Fruit fly (Drosophila melanogaster): ENCODE data around the gene spn-A.
A peak's percentile ranks its signal among the peaks of the same experiment; 100 is the strongest.

spn-A gene

dm6 chr3R:30102806-30103619 is 47.2 kb upstream of the spn-A start (continued):
- no peak for TF ChIP-seq CG10431 (GFP tag; optimal IDR thresholded peaks at IDR 0.05)
- no peak for TF ChIP-seq CG1832 (GFP tag; optimal IDR thresholded peaks at IDR 0.05)
- no peak for TF ChIP-seq CG2120 (GFP tag; optimal IDR thresholded peaks at IDR 0.05)
- TF ChIP-seq CG3281 (GFP tag; optimal IDR thresholded peaks at IDR 0.05): no peak
- TF ChIP-seq seq (GFP tag; IDR thresholded peaks at IDR 0.05): no peak
- TF ChIP-seq bowl (GFP tag; IDR thresholded peaks at IDR 0.05): no peak
- TF ChIP-seq gce (GFP tag; IDR thresholded peaks at IDR 0.05): no peak
- TF ChIP-seq ase (GFP tag; IDR thresholded peaks at IDR 0.05): no peak
- no peak for TF ChIP-seq CG14441 (GFP tag; IDR thresholded peaks at IDR 0.05)
- TF ChIP-seq da (GFP tag; optimal IDR thresholded peaks at IDR 0.05): no peak
- TF ChIP-seq CG12071 (GFP tag; optimal IDR thresholded peaks at IDR 0.05): no peak
- no peak for TF ChIP-seq CG7357 (GFP tag; IDR thresholded peaks at IDR 0.05)
- no peak for TF ChIP-seq ems (GFP tag; optimal IDR thresholded peaks at IDR 0.05)
- TF ChIP-seq CG1529 (GFP tag; optimal IDR thresholded peaks at IDR 0.05): no peak
- peak; percentile 0 for TF ChIP-seq Nf-YB (GFP tag; optimal IDR thresholded peaks at IDR 0.05)
- TF ChIP-seq CG12155 (GFP tag; optimal IDR thresholded peaks at IDR 0.05): no peak
- no peak for TF ChIP-seq Dip3 (GFP tag; optimal IDR thresholded peaks at IDR 0.05)
- TF ChIP-seq gfzf (GFP tag; optimal IDR thresholded peaks at IDR 0.05): no peak
- TF ChIP-seq Fer1 (GFP tag; optimal IDR thresholded peaks at IDR 0.05): peak; percentile 48
- TF ChIP-seq tx (GFP tag; optimal IDR thresholded peaks at IDR 0.05): no peak
- TF ChIP-seq Atf6 (GFP tag; IDR thresholded peaks at IDR 0.05): peak; percentile 40; the same call in 1 of the 2 replicates
- no peak for TF ChIP-seq pzg (GFP tag; optimal IDR thresholded peaks at IDR 0.05)
- no peak for TF ChIP-seq pum (GFP tag; optimal IDR thresholded peaks at IDR 0.05)
- TF ChIP-seq CG6854 (GFP tag; optimal IDR thresholded peaks at IDR 0.05): peak; percentile 35
- TF ChIP-seq CHES-1-like (GFP tag; optimal IDR thresholded peaks at IDR 0.05): no peak
- no peak for TF ChIP-seq CG15601 (tag; optimal IDR thresholded peaks at IDR 0.05)
- TF ChIP-seq unc-4 (GFP tag; IDR thresholded peaks at IDR 0.05; ENCODE audit: partially characterized antibody): no peak
- no peak for TF ChIP-seq Sin3A (optimal IDR thresholded peaks at IDR 0.05)
- no peak for TF ChIP-seq MESR4 (GFP tag; optimal IDR thresholded peaks at IDR 0.05)
- no peak for TF ChIP-seq CG16813 (GFP tag; IDR thresholded peaks at IDR 0.05; ENCODE audit: partially characterized antibody)
- no peak for TF ChIP-seq Antp (GFP tag; optimal IDR thresholded peaks at IDR 0.05)
- TF ChIP-seq run (tag; optimal IDR thresholded peaks at IDR 0.05): no peak
- TF ChIP-seq klu (GFP tag; IDR thresholded peaks at IDR 0.05): no peak
- no peak for TF ChIP-seq hth (optimal IDR thresholded peaks at IDR 0.05)
- TF ChIP-seq sd (tag; optimal IDR thresholded peaks at IDR 0.05): peak; percentile 100
- no peak for TF ChIP-seq Oli (tag; optimal IDR thresholded peaks at IDR 0.05)
- TF ChIP-seq usp (GFP tag; optimal IDR thresholded peaks at IDR 0.05): no peak
- no peak for TF ChIP-seq hbn (GFP tag; IDR thresholded peaks at IDR 0.05; ENCODE audit: partially characterized antibody)
- TF ChIP-seq mld (GFP tag; IDR thresholded peaks at IDR 0.05; ENCODE audit: partially characterized antibody): no peak
- no peak for TF ChIP-seq Elba2 (GFP tag; optimal IDR thresholded peaks at IDR 0.05)
- TF ChIP-seq D19B (GFP tag; optimal IDR thresholded peaks at IDR 0.05): no peak
- no peak for TF ChIP-seq fd3F (GFP tag; optimal IDR thresholded peaks at IDR 0.05)
- no peak for TF ChIP-seq cato (GFP tag; optimal IDR thresholded peaks at IDR 0.05; ENCODE audit: borderline replicate concordance)
- TF ChIP-seq YL-1 (GFP tag; optimal IDR thresholded peaks at IDR 0.05): no peak
- TF ChIP-seq az2 (GFP tag; optimal IDR thresholded peaks at IDR 0.05): no peak
- no peak for TF ChIP-seq Lim3 (GFP tag; IDR thresholded peaks at IDR 0.05)
- TF ChIP-seq gem (tag; optimal IDR thresholded peaks at IDR 0.05): no peak
- TF ChIP-seq CG33557 (GFP tag; optimal IDR thresholded peaks at IDR 0.05): no peak
- no peak for TF ChIP-seq danr (GFP tag; IDR thresholded peaks at IDR 0.05)
- no peak for TF ChIP-seq CG10209 (GFP tag; optimal IDR thresholded peaks at IDR 0.05)
